Worm (Caenorhabditis elegans): Measurements from ENCODE around the gene K09C4.1.

The K09C4.1 gene

ce11 chrX:3315891-3316657 is 17.4 kb downstream of the K09C4.1 start:
- TF ChIP-seq him-1 (tag; optimal IDR thresholded peaks at IDR 0.05), result no peak
- TF ChIP-seq dao-5 (tag; optimal IDR thresholded peaks at IDR 0.05), result no peak
- no peak for TF ChIP-seq W03F9.2 (tag; optimal IDR thresholded peaks at IDR 0.05)

ce11 chrX:3316830-3317229 is 18.1 kb downstream of the K09C4.1 start:
- no peak for TF ChIP-seq W03F9.2 (tag; optimal IDR thresholded peaks at IDR 0.05)
- TF ChIP-seq him-1 (tag; optimal IDR thresholded peaks at IDR 0.05), result no peak
- TF ChIP-seq dao-5 (tag; optimal IDR thresholded peaks at IDR 0.05), result no peak

- TF ChIP-seq W03F9.2 (tag; optimal IDR thresholded peaks at IDR 0.05), result no peak
- TF ChIP-seq him-1 (tag; optimal IDR thresholded peaks at IDR 0.05), result no peak
- TF ChIP-seq dao-5 (tag; optimal IDR thresholded peaks at IDR 0.05), result no peak
Measured at ce11 chrX:3326175-3326574, 27.5 kb downstream of the K09C4.1 start, which contains the start of gene F11D5.6. Gene F11D5.6 (minus strand): TSS chrX:3326275.

- no peak for TF ChIP-seq him-1 (tag; optimal IDR thresholded peaks at IDR 0.05)
- TF ChIP-seq dao-5 (tag; optimal IDR thresholded peaks at IDR 0.05), result no peak
- TF ChIP-seq W03F9.2 (tag; optimal IDR thresholded peaks at IDR 0.05), result no peak
Measured at ce11 chrX:3332824-3333223, 34.1 kb downstream of the K09C4.1 start, which contains the start of gene F11D5.1. Gene F11D5.1 (plus strand): TSS chrX:3333124.

ce11 chrX:3334115-3334514 is 35.4 kb downstream of the K09C4.1 start:
- TF ChIP-seq him-1 (tag; optimal IDR thresholded peaks at IDR 0.05) (no peak), W03F9.2 (tag; optimal IDR thresholded peaks at IDR 0.05) (no peak), dao-5 (tag; optimal IDR thresholded peaks at IDR 0.05) (no peak)

ce11 chrX:3339882-3340281 is 41.2 kb downstream of the K09C4.1 start:
- TF ChIP-seq W03F9.2 (tag; optimal IDR thresholded peaks at IDR 0.05) (no peak), him-1 (tag; optimal IDR thresholded peaks at IDR 0.05) (no peak), dao-5 (tag; optimal IDR thresholded peaks at IDR 0.05) (no peak)

ce11 chrX:3343620-3344197 is 45.0 kb downstream of the K09C4.1 start:
- TF ChIP-seq dao-5 (tag; optimal IDR thresholded peaks at IDR 0.05) (no peak), W03F9.2 (tag; optimal IDR thresholded peaks at IDR 0.05) (no peak), him-1 (tag; optimal IDR thresholded peaks at IDR 0.05) (no peak)

ce11 chrX:3347904-3348441 is 49.3 kb downstream of the K09C4.1 start, which contains the start of gene ZK816.3:
Gene ZK816.3 (plus strand): TSS chrX:3348391.
- TF ChIP-seq him-1 (tag; optimal IDR thresholded peaks at IDR 0.05) (no peak), W03F9.2 (tag; optimal IDR thresholded peaks at IDR 0.05) (no peak), dao-5 (tag; optimal IDR thresholded peaks at IDR 0.05) (no peak)

- TF ChIP-seq W03F9.2 (tag; optimal IDR thresholded peaks at IDR 0.05) (no peak), dao-5 (tag; optimal IDR thresholded peaks at IDR 0.05) (no peak), him-1 (tag; optimal IDR thresholded peaks at IDR 0.05) (no peak)
Measured at ce11 chrX:3350306-3350705, 51.6 kb downstream of the K09C4.1 start, which contains the start of gene nspg-4. Gene nspg-4 (minus strand): TSS chrX:3350406.

Data from whole organism, L4/young adult.